Worm (Caenorhabditis elegans) whole organism, L2 larva: ENCODE data around the gene T20G5.8.

Experiments
- C34F6.9 ChIP-seq: fragments of 150-350 bp; optimal IDR thresholded peaks from 2 replicates; lab custom pipeline; 2014; ENCODE audit warnings: missing biosample characterization, missing genetic modification characterization
- F13H6.1 ChIP-seq: sonication (generic microtip); optimal IDR thresholded peaks from 2 replicates; lab custom pipeline; 2016; ENCODE audit warnings: missing genetic modification characterization, missing compliant biosample characterization
- R02D3.7 ChIP-seq: fragments of 150-350 bp; optimal IDR thresholded peaks from 2 replicates; lab custom pipeline; 2014; ENCODE audit warnings: missing biosample characterization, missing genetic modification characterization
- Y55F3AM.14 ChIP-seq: fragments of 200-800 bp; sonication (Bioruptor generic); optimal IDR thresholded peaks from 2 replicates; lab custom pipeline; 2018; ENCODE audit warnings: mild to moderate bottlenecking, missing genetic modification characterization, missing compliant biosample characterization
- ZK546.5 ChIP-seq: sonication (generic microtip); optimal IDR thresholded peaks from 2 replicates; lab custom pipeline; 2017; ENCODE audit warnings: missing biosample characterization, missing genetic modification characterization
- alr-1 ChIP-seq: fragments of 150-350 bp; optimal IDR thresholded peaks from 2 replicates; lab custom pipeline; 2014; ENCODE audit warnings: missing biosample characterization, missing genetic modification characterization
- ama-1 ChIP-seq: fragments of 150-350 bp; optimal IDR thresholded peaks from 2 replicates; lab custom pipeline; 2018; ENCODE audit warnings: inconsistent platforms
- blmp-1 ChIP-seq: sonication (generic microtip); optimal IDR thresholded peaks from 2 replicates; lab custom pipeline; 2017; ENCODE audit warnings: missing genetic modification characterization, mild to moderate bottlenecking, missing compliant biosample characterization, antibody characterized with exemption, moderate library complexity; ENCODE audit not compliant: insufficient read depth
- ceh-16 ChIP-seq: fragments of 150-350 bp; optimal IDR thresholded peaks from 2 replicates; lab custom pipeline; 2014; ENCODE audit warnings: missing biosample characterization, missing genetic modification characterization
- crh-2 ChIP-seq: sonication (generic microtip); optimal IDR thresholded peaks from 2 replicates; lab custom pipeline; 2017; ENCODE audit warnings: missing biosample characterization, missing genetic modification characterization
- egl-27 ChIP-seq: sonication (generic microtip); optimal IDR thresholded peaks from 3 replicates; lab custom pipeline; 2017; ENCODE audit warnings: missing biosample characterization, missing genetic modification reagents, missing genetic modification characterization
- elt-1 ChIP-seq: fragments of 150-350 bp; optimal IDR thresholded peaks from 2 replicates; lab custom pipeline; 2014; ENCODE audit warnings: missing biosample characterization, missing genetic modification characterization
- fos-1 ChIP-seq: fragments of 150-350 bp; optimal IDR thresholded peaks from 2 replicates; lab custom pipeline; 2014; ENCODE audit warnings: missing biosample characterization, missing genetic modification characterization
- gmeb-1 ChIP-seq: fragments of 150-350 bp; optimal IDR thresholded peaks from 2 replicates; lab custom pipeline; 2014; ENCODE audit warnings: missing biosample characterization, missing genetic modification characterization
- lin-11 ChIP-seq: fragments of 150-350 bp; sonication (generic microtip); optimal IDR thresholded peaks from 2 replicates; lab custom pipeline; 2014; ENCODE audit warnings: missing biosample characterization, missing genetic modification characterization, inconsistent platforms, mixed read lengths
- lin-13 ChIP-seq: fragments of 150-350 bp; optimal IDR thresholded peaks from 2 replicates; lab custom pipeline; 2014; ENCODE audit warnings: missing biosample characterization, missing genetic modification reagents, missing genetic modification characterization
- lin-39 ChIP-seq: fragments of 150-350 bp; optimal IDR thresholded peaks from 2 replicates; lab custom pipeline; 2014; ENCODE audit warnings: missing biosample characterization, missing genetic modification reagents, missing genetic modification characterization
- lsy-2 ChIP-seq, 2 experiments: fragments of 150-350 bp in 1 of 2; sonication (generic microtip) in 1 of 2; optimal IDR thresholded peaks; 2 replicates each; lab custom pipeline; 2014 to 2017; ENCODE audit warnings: missing biosample characterization in 2 of 2, missing genetic modification characterization in 2 of 2
- mab-5 ChIP-seq: fragments of 150-350 bp; optimal IDR thresholded peaks from 2 replicates; lab custom pipeline; 2014; ENCODE audit warnings: missing biosample characterization, missing genetic modification characterization
- mbf-1 ChIP-seq: sonication (generic microtip); optimal IDR thresholded peaks from 2 replicates; lab custom pipeline; 2017; ENCODE audit warnings: missing biosample characterization, missing genetic modification characterization
- mdl-1 ChIP-seq, 2 experiments: fragments of 150-350 bp in 1 of 2; sonication (generic microtip) in 1 of 2; optimal IDR thresholded peaks; 2 replicates each; lab custom pipeline; 2017; ENCODE audit warnings: missing biosample characterization in 2 of 2, missing genetic modification characterization in 2 of 2
- nhr-12 ChIP-seq: fragments of 150-350 bp; optimal IDR thresholded peaks from 2 replicates; lab custom pipeline; 2014; ENCODE audit warnings: missing biosample characterization, missing genetic modification characterization
- nhr-129 ChIP-seq: fragments of 150-350 bp; optimal IDR thresholded peaks from 2 replicates; lab custom pipeline; 2014; ENCODE audit warnings: missing biosample characterization, missing genetic modification characterization
- nhr-21 ChIP-seq: fragments of 150-350 bp; optimal IDR thresholded peaks from 2 replicates; lab custom pipeline; 2014; ENCODE audit warnings: missing biosample characterization, missing genetic modification characterization
- nhr-23 ChIP-seq: fragments of 150-350 bp; optimal IDR thresholded peaks from 2 replicates; lab custom pipeline; 2014; ENCODE audit warnings: missing biosample characterization, missing genetic modification reagents, missing genetic modification characterization
- nhr-237 ChIP-seq: fragments of 150-350 bp; optimal IDR thresholded peaks from 2 replicates; lab custom pipeline; 2014; ENCODE audit warnings: missing biosample characterization, missing genetic modification characterization
- nhr-25 ChIP-seq: fragments of 150-350 bp; sonication (generic microtip); optimal IDR thresholded peaks from 3 replicates; lab custom pipeline; 2014; ENCODE audit warnings: missing biosample characterization, missing genetic modification characterization
- nhr-6 ChIP-seq: fragments of 150-350 bp; optimal IDR thresholded peaks from 2 replicates; lab custom pipeline; 2014; ENCODE audit warnings: missing biosample characterization, missing genetic modification characterization
- peb-1 ChIP-seq: fragments of 150-350 bp; optimal IDR thresholded peaks from 2 replicates; lab custom pipeline; 2014; ENCODE audit warnings: missing biosample characterization, missing genetic modification characterization
- sem-4 ChIP-seq: fragments of 150-350 bp; optimal IDR thresholded peaks from 2 replicates; lab custom pipeline; 2014; ENCODE audit warnings: missing biosample characterization, missing genetic modification reagents, missing genetic modification characterization
- skn-1 ChIP-seq: sonication (generic microtip); optimal IDR thresholded peaks from 2 replicates; lab custom pipeline; 2017; ENCODE audit warnings: missing biosample characterization, missing genetic modification characterization
- sma-9 ChIP-seq, 2 experiments: fragments of 150-350 bp in 1 of 2; sonication (generic microtip) in 1 of 2; optimal IDR thresholded peaks; 2 replicates each; lab custom pipeline; 2014 to 2016; ENCODE audit warnings: missing genetic modification characterization in 2 of 2, mild to moderate bottlenecking in 1 of 2, missing biosample characterization in 1 of 2, missing compliant biosample characterization in 1 of 2, missing genetic modification reagents in 1 of 2, moderate library complexity in 1 of 2
- unc-55 ChIP-seq: fragments of 150-350 bp; sonication (generic microtip); optimal IDR thresholded peaks from 3 replicates; lab custom pipeline; 2014; ENCODE audit warnings: missing biosample characterization, missing genetic modification reagents, missing genetic modification characterization
- unc-62 ChIP-seq: fragments of 150-350 bp; optimal IDR thresholded peaks from 2 replicates; lab custom pipeline; 2014; ENCODE audit warnings: missing biosample characterization, missing genetic modification reagents, missing genetic modification characterization
- zag-1 ChIP-seq: fragments of 150-350 bp; optimal IDR thresholded peaks from 2 replicates; lab custom pipeline; 2014; ENCODE audit warnings: missing biosample characterization, missing genetic modification characterization
- ztf-1 ChIP-seq: fragments of 200-800 bp; sonication (Bioruptor generic); conservative IDR thresholded peaks from 2 replicates; pipeline ENCODE4 v1.3.6; 2022; ENCODE audit warnings: missing genetic modification characterization, missing compliant biosample characterization
- ztf-11 ChIP-seq: sonication (generic microtip); optimal IDR thresholded peaks from 2 replicates; lab custom pipeline; 2017; ENCODE audit warnings: missing biosample characterization, missing genetic modification characterization

The T20G5.8 gene

DNA sequence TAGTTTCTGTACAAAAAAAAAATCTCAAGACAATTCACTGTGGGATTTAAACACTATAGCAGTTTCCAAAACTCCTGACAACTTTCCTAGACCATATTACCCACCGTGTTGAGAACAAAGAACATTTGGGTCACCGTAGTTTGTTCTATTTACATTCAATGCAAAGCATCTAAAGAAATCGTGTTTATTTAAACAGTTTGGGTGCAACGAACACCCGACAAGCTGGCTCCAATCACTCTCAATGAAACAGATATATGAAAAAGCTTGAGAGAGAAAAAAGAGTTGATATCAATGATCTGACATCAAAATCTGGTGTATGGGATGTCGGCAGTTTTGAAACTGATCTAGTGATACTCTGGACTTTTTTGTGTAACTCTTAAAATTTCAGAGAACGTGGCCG is 44.2 kb upstream of the T20G5.8 start:
- TF ChIP-seq nhr-25 (tag; lab: Kevin White, UChicago), result no peak
- peak; percentile 39 for TF ChIP-seq F13H6.1 (tag; lab: Kevin White, UChicago)
- no peak for TF ChIP-seq unc-62 (GFP tag; lab: Kevin White, UChicago)
- peak; percentile 20 for TF ChIP-seq sma-9 (GFP tag; optimal IDR thresholded peaks at IDR 0.05; lab: Kevin White, UChicago)
- TF ChIP-seq sma-9 (tag; optimal IDR thresholded peaks at IDR 0.05; lab: Kevin White, UChicago), result no peak
- TF ChIP-seq ama-1 (lab: Kevin White, UChicago), result no peak
- TF ChIP-seq egl-27 (tag; lab: Kevin White, UChicago), result no peak
- TF ChIP-seq peb-1 (tag; lab: Kevin White, UChicago), result no peak
- no peak for TF ChIP-seq crh-2 (tag; lab: Kevin White, UChicago)
- no peak for TF ChIP-seq zag-1 (tag; lab: Kevin White, UChicago)
- no peak for TF ChIP-seq nhr-129 (tag; lab: Kevin White, UChicago)
- no peak for TF ChIP-seq lin-13 (GFP tag; lab: Kevin White, UChicago)
- TF ChIP-seq skn-1, result no peak
- TF ChIP-seq lsy-2 (tag; optimal IDR thresholded peaks at IDR 0.05; lab: Kevin White, UChicago), result peak in 1 of 2 experiments; percentile 20
- no peak for TF ChIP-seq Y55F3AM.14 (GFP tag; lab: Kevin White, UChicago)
- TF ChIP-seq ceh-16 (tag; lab: Kevin White, UChicago), result no peak

DNA sequence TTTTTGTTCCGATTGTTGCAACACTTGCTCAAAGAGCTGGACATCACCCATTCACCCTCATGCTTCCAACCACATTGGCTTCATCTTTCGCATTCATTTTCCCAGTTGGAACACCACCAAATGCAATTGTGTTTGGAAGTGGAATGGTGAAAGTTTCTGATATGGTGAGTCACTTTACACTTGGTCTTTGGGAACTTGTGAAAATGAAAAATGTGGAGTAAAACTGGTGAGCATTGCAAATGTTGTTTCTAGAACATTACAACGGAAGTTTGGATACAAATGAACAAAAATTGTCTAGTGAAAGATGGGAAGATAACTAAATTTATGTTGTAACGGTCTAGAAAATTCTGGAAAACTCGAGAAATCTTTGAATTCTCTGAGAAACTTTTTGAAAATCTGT is 42.9 kb upstream of the T20G5.8 start:
- TF ChIP-seq elt-1 (no peak), lin-11 (tag; lab: Kevin White, UChicago) (no peak)
- TF ChIP-seq, all 48 proteins: peak for 0

DNA sequence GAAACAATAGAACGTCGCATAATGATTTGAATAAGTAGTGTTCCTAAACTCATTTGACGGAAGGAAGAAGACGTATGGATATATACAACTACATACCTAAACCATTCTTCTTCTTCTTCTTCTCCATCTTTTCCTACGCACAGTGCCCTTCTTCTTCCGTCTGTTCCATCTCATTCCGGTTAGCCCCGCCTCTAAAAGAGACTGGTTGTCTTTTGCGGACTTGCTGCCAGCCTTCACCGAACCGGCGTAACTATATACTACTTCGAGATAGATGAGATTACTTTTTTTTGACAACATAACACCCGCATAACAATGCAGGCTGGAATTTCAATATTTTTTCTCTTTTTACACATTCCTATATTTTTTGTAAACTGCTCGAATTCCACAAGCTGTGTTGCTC is 38.8 kb upstream of the T20G5.8 start, which contains the start of the genes K08E5.5 and mua-3:
Gene K08E5.5 (minus strand): TSS at position 101 of the 400 bp plus-strand sequence.
Gene mua-3 (plus strand): TSS at position 313 of the 400 bp plus-strand sequence.
- TF ChIP-seq peb-1 (tag; lab: Kevin White, UChicago), result no peak
- no peak for TF ChIP-seq ztf-1 (GFP tag; lab: Robert Waterston, UW)
- no peak for TF ChIP-seq mab-5 (tag; lab: Kevin White, UChicago)
- TF ChIP-seq gmeb-1 (tag; lab: Kevin White, UChicago), result no peak
- TF ChIP-seq sma-9 (GFP tag; optimal IDR thresholded peaks at IDR 0.05; lab: Kevin White, UChicago), result no peak
- TF ChIP-seq sma-9 (tag; optimal IDR thresholded peaks at IDR 0.05; lab: Kevin White, UChicago), result no peak
- no peak for TF ChIP-seq nhr-6
- TF ChIP-seq R02D3.7 (tag; lab: Kevin White, UChicago), result no peak

DNA sequence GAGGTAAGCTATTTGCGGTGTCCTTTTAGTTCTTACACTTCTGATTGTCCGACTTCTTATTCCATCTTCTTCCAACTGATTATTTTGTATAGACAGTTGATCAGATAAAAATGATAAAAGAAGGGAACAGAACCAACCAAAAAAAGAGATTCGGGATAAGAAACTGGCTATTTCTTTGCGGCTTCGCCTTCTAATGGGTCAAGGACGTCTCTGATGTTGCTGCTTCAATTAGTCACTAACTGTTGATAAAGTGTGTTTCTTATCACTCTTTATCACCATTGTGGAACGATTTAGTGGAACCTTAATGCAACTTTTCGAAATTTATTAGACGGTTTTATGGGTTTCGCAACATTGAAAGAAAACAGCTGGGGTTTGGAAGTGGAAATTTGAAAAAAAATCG is 28.9 kb upstream of the T20G5.8 start:
- TF ChIP-seq fos-1 (tag; lab: Kevin White, UChicago) (peak; percentile 58), nhr-129 (tag; lab: Kevin White, UChicago) (no peak), mbf-1 (no peak), blmp-1 (no peak), unc-55 (no peak), ztf-1 (GFP tag; lab: Robert Waterston, UW) (no peak), nhr-21 (tag; lab: Kevin White, UChicago) (peak; percentile 7), sem-4 (tag; lab: Kevin White, UChicago) (no peak), nhr-23 (no peak), C34F6.9 (no peak), ztf-11 (tag; lab: Kevin White, UChicago) (no peak), lsy-2 (tag; optimal IDR thresholded peaks at IDR 0.05; lab: Kevin White, UChicago) (no peak), sma-9 (GFP tag; optimal IDR thresholded peaks at IDR 0.05; lab: Kevin White, UChicago) (no peak), sma-9 (tag; optimal IDR thresholded peaks at IDR 0.05; lab: Kevin White, UChicago) (no peak), ZK546.5 (tag; lab: Kevin White, UChicago) (no peak)

DNA sequence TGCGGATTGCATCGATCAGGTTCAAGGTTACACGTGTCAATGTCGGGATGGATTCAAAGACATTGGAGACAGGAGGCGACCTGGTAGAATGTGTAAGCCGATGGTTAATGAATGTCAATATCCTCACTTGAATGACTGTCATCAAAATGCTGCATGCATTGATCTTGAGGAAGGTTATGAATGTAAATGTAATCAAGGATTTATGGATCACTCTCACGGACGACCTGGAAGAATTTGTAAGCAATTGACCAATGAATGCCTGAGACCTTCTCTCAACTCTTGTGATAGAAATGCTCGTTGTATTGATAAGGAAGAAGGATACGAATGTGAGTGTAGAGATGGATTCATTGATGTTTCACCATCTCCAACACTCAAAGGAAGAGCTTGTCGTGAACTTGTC is 21.1 kb upstream of the T20G5.8 start:
- TF ChIP-seq nhr-6, result no peak
- TF ChIP-seq lin-39, result no peak
- TF ChIP-seq alr-1 (tag; lab: Kevin White, UChicago), result no peak
- no peak for TF ChIP-seq fos-1 (tag; lab: Kevin White, UChicago)
- TF ChIP-seq nhr-237 (tag; lab: Kevin White, UChicago), result no peak
- no peak for TF ChIP-seq mdl-1 (tag; optimal IDR thresholded peaks at IDR 0.05; lab: Kevin White, UChicago)
- TF ChIP-seq nhr-12, result no peak
- TF ChIP-seq nhr-129 (tag; lab: Kevin White, UChicago), result no peak
- no peak for TF ChIP-seq unc-55
